Worm (Caenorhabditis elegans): Measurements from ENCODE around the gene lge-1.

lge-1 gene

DNA sequence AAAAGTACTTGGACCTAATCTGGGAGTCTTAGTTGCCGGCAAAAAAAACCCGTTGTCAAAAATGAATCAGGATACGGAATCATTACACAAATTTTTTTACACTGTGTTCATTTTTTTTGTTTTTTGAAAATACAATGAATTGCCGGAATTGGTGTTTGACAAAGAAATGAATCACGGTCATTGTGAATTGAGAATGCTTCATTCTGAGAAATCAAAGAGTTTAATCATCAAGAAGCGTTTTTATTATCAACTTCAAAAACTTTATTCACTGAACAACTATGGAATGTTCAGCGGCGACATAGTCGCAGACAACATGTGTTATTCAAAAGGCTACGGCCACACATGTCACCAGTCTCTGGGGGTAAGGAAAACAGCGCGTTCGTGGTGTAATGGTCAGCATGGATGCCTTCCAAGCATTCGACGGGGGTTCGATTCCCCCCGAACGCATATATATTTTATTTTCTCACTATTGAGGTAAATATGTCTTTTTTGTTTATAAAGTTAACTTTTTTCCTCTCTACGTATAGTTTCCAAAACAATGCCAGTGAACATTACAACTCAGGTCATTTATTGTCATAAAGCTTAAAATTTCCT lies 2.8 kb upstream of the lge-1 start, which contains the start of gene nas-10 (continued):
- TF ChIP-seq tag-97 (GFP tag; IDR thresholded peaks at IDR 0.05) (no peak), nhr-10 (tag; optimal IDR thresholded peaks at IDR 0.05) (no peak), unc-39 (tag; optimal IDR thresholded peaks at IDR 0.05) (no peak), ceh-20 (GFP tag; IDR thresholded peaks at IDR 0.05) (no peak), duxl-1 (tag; optimal IDR thresholded peaks at IDR 0.05; ENCODE audit: poor library complexity) (peak; percentile 74), mdt-29 (GFP tag; IDR thresholded peaks at IDR 0.05) (no peak), ceh-62 (tag; optimal IDR thresholded peaks at IDR 0.05) (no peak), lin-1 (GFP tag; IDR thresholded peaks at IDR 0.05) (peak; percentile 94), daf-19 (GFP tag; conservative IDR thresholded peaks at IDR 0.05) (peak; percentile 85), unc-62 (GFP tag; optimal IDR thresholded peaks at IDR 0.05 in 1 of 2) (peak in 1 of 2 experiments; percentile 21), unc-62 (tag; optimal IDR thresholded peaks at IDR 0.05) (no peak), attf-4 (tag; optimal IDR thresholded peaks at IDR 0.05) (no peak), ceh-44 (GFP tag; IDR thresholded peaks at IDR 0.05) (peak; percentile 73; the same call in 1 of the 2 replicates), egl-43 (GFP tag; IDR thresholded peaks at IDR 0.05) (no peak), ctbp-1 (GFP tag; IDR thresholded peaks at IDR 0.05) (peak; percentile 90), daf-12 (tag; optimal IDR thresholded peaks at IDR 0.05) (no peak), snpc-1.2 (GFP tag; IDR thresholded peaks at IDR 0.05) (no peak; the same call in none of the 2 replicates), aly-2 (tag; optimal IDR thresholded peaks at IDR 0.05) (no peak), vab-7 (GFP tag; IDR thresholded peaks at IDR 0.05) (peak; percentile 90), lin-29 (GFP tag; IDR thresholded peaks at IDR 0.05) (0 out of 2 replicates have a peak, but pooled peaks have one; percentile 47), tra-1 (GFP tag; IDR thresholded peaks at IDR 0.05) (peak; percentile 90), zfp-2 (tag; optimal IDR thresholded peaks at IDR 0.05) (peak; percentile 3), hmg-1.1 (GFP tag; IDR thresholded peaks at IDR 0.05) (peak; percentile 96), daf-8 (GFP tag; IDR thresholded peaks at IDR 0.05) (0 out of 2 replicates have a peak, but pooled peaks have one; percentile 18), cey-2 (tag; optimal IDR thresholded peaks at IDR 0.05; ENCODE audit: borderline replicate concordance, insufficient read depth) (no peak), F44E2.7 (GFP tag; IDR thresholded peaks at IDR 0.05) (peak; percentile 81; the same call in 1 of the 2 replicates), lim-7 (GFP tag; IDR thresholded peaks at IDR 0.05) (peak; percentile 91), zip-11 (GFP tag; IDR thresholded peaks at IDR 0.05) (0 out of 2 replicates have a peak, but pooled peaks have one; percentile 48), zag-1 (tag; optimal IDR thresholded peaks at IDR 0.05) (no peak), mdl-1 (tag; optimal IDR thresholded peaks at IDR 0.05) (peak in 1 of 2 experiments; percentile 57), pqm-1 (tag; optimal IDR thresholded peaks at IDR 0.05) (no peak), mep-1 (tag; optimal IDR thresholded peaks at IDR 0.05) (no peak), ceh-28 (tag; optimal IDR thresholded peaks at IDR 0.05) (no peak), F37D6.2 (tag; optimal IDR thresholded peaks at IDR 0.05) (peak; percentile 62), nhr-111 (GFP tag; optimal IDR thresholded peaks at IDR 0.05) (peak; percentile 79), aha-1 (tag) (peak; percentile 94), mxl-2 (GFP tag; conservative IDR thresholded peaks at IDR 0.05) (0 out of 2 replicates have a peak, but pooled peaks have one; percentile 13), php-3 (GFP tag; IDR thresholded peaks at IDR 0.05) (peak; percentile 70), Y105C5A.15 (GFP tag; IDR thresholded peaks at IDR 0.05) (peak; percentile 74; the same call in 1 of the 2 replicates), Y75B8A.6 (GFP tag; IDR thresholded peaks at IDR 0.05) (no peak), Y5F2A.4 (GFP tag; optimal IDR thresholded peaks at IDR 0.05) (peak; percentile 63), ztf-11 (tag; optimal IDR thresholded peaks at IDR 0.05) (no peak), lin-38 (GFP tag; IDR thresholded peaks at IDR 0.05) (no peak), nhr-237 (tag; optimal IDR thresholded peaks at IDR 0.05) (no peak), nhr-6 (tag; optimal IDR thresholded peaks at IDR 0.05) (no peak), ceh-82 (tag; optimal IDR thresholded peaks at IDR 0.05) (no peak), rbr-2 (tag; optimal IDR thresholded peaks at IDR 0.05) (peak; percentile 58), gei-8 (GFP tag; optimal IDR thresholded peaks at IDR 0.05) (peak; percentile 21), T26A8.4 (GFP tag; IDR thresholded peaks at IDR 0.05) (no peak; the same call in 1 of the 2 replicates), mes-2 (tag; optimal IDR thresholded peaks at IDR 0.05; ENCODE audit: poor library complexity, severe bottlenecking) (peak; percentile 79), lin-15B (tag; optimal IDR thresholded peaks at IDR 0.05) (no peak)

Measured in whole organism, L4 larva.